Fruit fly (Drosophila melanogaster) whole organism, embryonic: ENCODE results near the gene Pax.

ENCODE experiments used
- Asciz ChIP-seq: fragments of 200-800 bp; sonication (Bioruptor generic); optimal IDR thresholded peaks from 2 replicates; lab custom pipeline; 2017; ENCODE audit warnings: missing biosample characterization, mild to moderate bottlenecking, missing genetic modification characterization, missing genetic modification reagents
- BEAF-32 ChIP-seq: fragments of 200-800 bp; sonication (Bioruptor generic); optimal IDR thresholded peaks from 3 replicates; lab custom pipeline; 2017; ENCODE audit warnings: missing biosample characterization, missing genetic modification characterization, mild to moderate bottlenecking, moderate library complexity, missing genetic modification reagents
- CG10274 ChIP-seq: fragments of 200-800 bp; sonication (Bioruptor generic); optimal IDR thresholded peaks from 3 replicates; lab custom pipeline; 2017; ENCODE audit warnings: missing biosample characterization, mild to moderate bottlenecking, missing genetic modification characterization
- CG10431 ChIP-seq: fragments of 200-800 bp; sonication (Bioruptor generic); optimal IDR thresholded peaks from 3 replicates; lab custom pipeline; 2018; ENCODE audit warnings: missing biosample characterization, mild to moderate bottlenecking, missing genetic modification characterization
- CG10654 ChIP-seq: fragments of 200-800 bp; sonication (Bioruptor generic); optimal IDR thresholded peaks from 2 replicates; lab custom pipeline; 2016; ENCODE audit warnings: missing biosample characterization, missing genetic modification characterization
- CG12391 ChIP-seq: fragments of 200-800 bp; sonication (Bioruptor generic); optimal IDR thresholded peaks from 3 replicates; lab custom pipeline; 2018; ENCODE audit warnings: missing biosample characterization, mild to moderate bottlenecking, missing genetic modification characterization, moderate library complexity
- CG12769 ChIP-seq: fragments of 200-800 bp; sonication (Bioruptor generic); optimal IDR thresholded peaks from 2 replicates; lab custom pipeline; 2019; ENCODE audit warnings: missing biosample characterization, mild to moderate bottlenecking, missing genetic modification characterization, moderate library complexity
- CG13894 ChIP-seq: fragments of 200-800 bp; sonication (Bioruptor generic); optimal IDR thresholded peaks from 3 replicates; lab custom pipeline; 2018; ENCODE audit warnings: missing biosample characterization, mild to moderate bottlenecking, missing genetic modification characterization, moderate library complexity
- CG14014 ChIP-seq: fragments of 200-800 bp; sonication (Bioruptor generic); IDR thresholded peaks from 2 replicates; pipeline ENCODE4 v1.3.6; 2022; ENCODE audit warnings: missing biosample characterization, missing genetic modification characterization
- CG14860 ChIP-seq: fragments of 200-800 bp; sonication (Bioruptor generic); IDR thresholded peaks from 3 replicates; pipeline ENCODE4 v1.3.6; 2022; ENCODE audit warnings: missing biosample characterization, missing genetic modification characterization; ENCODE audit not compliant: partially characterized antibody
- CG2889 ChIP-seq: fragments of 200-800 bp; sonication (Bioruptor generic); IDR thresholded peaks from 3 replicates; pipeline ENCODE4 v1.3.6; 2022; ENCODE audit warnings: missing biosample characterization, missing genetic modification characterization
- CG31441 ChIP-seq: fragments of 200-800 bp; sonication (Bioruptor generic); IDR thresholded peaks from 2 replicates; pipeline ENCODE4 v1.3.6; 2022; ENCODE audit warnings: missing biosample characterization, missing genetic modification characterization
- CG42726 ChIP-seq: fragments of 200-800 bp; sonication (Bioruptor generic); IDR thresholded peaks from 2 replicates; pipeline ENCODE4 v1.3.6; 2022; ENCODE audit warnings: missing biosample characterization, missing genetic modification characterization; ENCODE audit not compliant: partially characterized antibody
- CG4404 ChIP-seq: fragments of 200-800 bp; sonication (Bioruptor generic); IDR thresholded peaks from 2 replicates; pipeline ENCODE4 v1.3.6; 2022; ENCODE audit warnings: missing biosample characterization, missing genetic modification characterization
- CG8944 ChIP-seq: fragments of 200-800 bp; sonication (Bioruptor generic); optimal IDR thresholded peaks from 3 replicates; lab custom pipeline; 2016; ENCODE audit warnings: missing biosample characterization, missing genetic modification characterization
- CG9437 ChIP-seq: fragments of 200-800 bp; sonication (Bioruptor generic); optimal IDR thresholded peaks from 2 replicates; lab custom pipeline; 2018; ENCODE audit warnings: missing biosample characterization, mild to moderate bottlenecking, missing genetic modification characterization
- CoRest ChIP-seq: fragments of 200-800 bp; sonication (Bioruptor generic); optimal IDR thresholded peaks from 3 replicates; lab custom pipeline; 2018; ENCODE audit warnings: missing biosample characterization, mild to moderate bottlenecking, missing genetic modification characterization, moderate library complexity
- D19A ChIP-seq: fragments of 200-800 bp; optimal IDR thresholded peaks from 3 replicates; lab custom pipeline; 2019; ENCODE audit warnings: missing biosample characterization, mild to moderate bottlenecking, missing genetic modification characterization, moderate library complexity
- Dad ChIP-seq: fragments of 200-800 bp; sonication (Bioruptor generic); optimal IDR thresholded peaks from 3 replicates; lab custom pipeline; 2016; ENCODE audit warnings: missing biosample characterization, missing genetic modification characterization
- H2.0 ChIP-seq: fragments of 200-800 bp; sonication (Bioruptor generic); IDR thresholded peaks from 2 replicates; pipeline ENCODE4 v1.3.6; 2022; ENCODE audit warnings: missing biosample characterization, missing genetic modification characterization
- Hand ChIP-seq: fragments of 200-800 bp; sonication (Bioruptor generic); optimal IDR thresholded peaks from 2 replicates; lab custom pipeline; 2017; ENCODE audit warnings: mild to moderate bottlenecking, missing biosample characterization, missing genetic modification reagents, missing genetic modification characterization
- Hr39 ChIP-seq: fragments of >200 bp; optimal IDR thresholded peaks from 2 replicates; lab custom pipeline; 2017
- Lhr ChIP-seq: fragments of 200-800 bp; sonication (Bioruptor generic); optimal IDR thresholded peaks from 3 replicates; lab custom pipeline; 2017; ENCODE audit warnings: mild to moderate bottlenecking, missing biosample characterization, missing genetic modification reagents, missing genetic modification characterization
- Myb ChIP-seq: fragments of 200-800 bp; sonication (Bioruptor generic); optimal IDR thresholded peaks from 2 replicates; lab custom pipeline; 2016; ENCODE audit warnings: missing biosample characterization, missing genetic modification characterization
- Nf-YC ChIP-seq: fragments of 200-800 bp; optimal IDR thresholded peaks from 3 replicates; lab custom pipeline; 2019; ENCODE audit warnings: missing biosample characterization, mild to moderate bottlenecking, missing genetic modification characterization, moderate library complexity
- Ravus ChIP-seq: fragments of 200-800 bp; sonication (Bioruptor generic); IDR thresholded peaks from 2 replicates; pipeline ENCODE4 v1.3.6; 2022; ENCODE audit warnings: missing biosample characterization, missing genetic modification characterization
- Xbp1 ChIP-seq: fragments of 200-800 bp; sonication (Bioruptor generic); optimal IDR thresholded peaks from 3 replicates; lab custom pipeline; 2016; ENCODE audit warnings: missing biosample characterization, mild to moderate bottlenecking, missing genetic modification characterization
- ab ChIP-seq: fragments of 200-800 bp; sonication (Bioruptor generic); optimal IDR thresholded peaks from 2 replicates; lab custom pipeline; 2016; ENCODE audit warnings: missing biosample characterization, missing genetic modification characterization
- bbx ChIP-seq: fragments of 200-800 bp; sonication (Bioruptor generic); IDR thresholded peaks from 2 replicates; pipeline ENCODE4 v1.3.6; 2022; ENCODE audit warnings: missing biosample characterization, missing genetic modification characterization; ENCODE audit not compliant: partially characterized antibody
- caup ChIP-seq: fragments of 200-800 bp; sonication (Bioruptor generic); optimal IDR thresholded peaks from 3 replicates; lab custom pipeline; 2017; ENCODE audit warnings: missing biosample characterization, mild to moderate bottlenecking, missing genetic modification characterization, moderate library complexity; ENCODE audit not compliant: severe bottlenecking
- crc ChIP-seq: fragments of 200-800 bp; sonication (Bioruptor generic); optimal IDR thresholded peaks from 2 replicates; lab custom pipeline; 2016; ENCODE audit warnings: missing biosample characterization, missing genetic modification characterization
- dmrt99B ChIP-seq: fragments of 200-800 bp; sonication (Bioruptor generic); optimal IDR thresholded peaks from 2 replicates; lab custom pipeline; 2018; ENCODE audit warnings: missing biosample characterization, mild to moderate bottlenecking, missing genetic modification characterization, moderate library complexity
- ems ChIP-seq: fragments of 200-800 bp; sonication (Bioruptor generic); optimal IDR thresholded peaks from 3 replicates; lab custom pipeline; 2016; ENCODE audit warnings: missing biosample characterization, missing genetic modification characterization
- esg ChIP-seq: fragments of 200-800 bp; sonication (Bioruptor generic); conservative IDR thresholded peaks from 2 replicates; pipeline ENCODE4 v1.3.6; 2022; ENCODE audit warnings: missing biosample characterization, missing genetic modification characterization
- fd64A ChIP-seq: fragments of 200-800 bp; sonication (Bioruptor generic); optimal IDR thresholded peaks from 3 replicates; lab custom pipeline; 2018; ENCODE audit warnings: missing biosample characterization, mild to moderate bottlenecking, missing genetic modification characterization
- insv ChIP-seq, 2 experiments: fragments of 200-800 bp; sonication (Bioruptor generic); optimal IDR thresholded peaks; 3 replicates each; lab custom pipeline; 2016 to 2018; ENCODE audit warnings: missing biosample characterization in 2 of 2, missing genetic modification characterization in 2 of 2
- jigr1 ChIP-seq: fragments of 200-800 bp; sonication (Bioruptor generic); IDR thresholded peaks from 3 replicates; pipeline ENCODE4 v1.3.6; 2022; ENCODE audit warnings: missing biosample characterization, missing genetic modification characterization
- kah ChIP-seq: fragments of 200-800 bp; sonication (Bioruptor generic); optimal IDR thresholded peaks from 2 replicates; lab custom pipeline; 2018; ENCODE audit warnings: missing biosample characterization, mild to moderate bottlenecking, missing genetic modification characterization
- pita ChIP-seq: fragments of 200-800 bp; sonication (Bioruptor generic); optimal IDR thresholded peaks from 2 replicates; lab custom pipeline; 2017; ENCODE audit warnings: missing biosample characterization, mild to moderate bottlenecking, missing genetic modification characterization
- pnt ChIP-seq: fragments of 200-800 bp; sonication (Bioruptor generic); optimal IDR thresholded peaks from 3 replicates; lab custom pipeline; 2016; ENCODE audit warnings: missing biosample characterization, missing genetic modification characterization
- pum ChIP-seq: fragments of 200-800 bp; sonication (Bioruptor generic); optimal IDR thresholded peaks from 2 replicates; lab custom pipeline; 2016; ENCODE audit warnings: missing biosample characterization, missing genetic modification characterization
- ro ChIP-seq: fragments of 200-800 bp; sonication (Bioruptor generic); IDR thresholded peaks from 2 replicates; pipeline ENCODE4 v1.3.6; 2022; ENCODE audit warnings: missing biosample characterization, missing genetic modification characterization
- sisA ChIP-seq: fragments of 200-800 bp; sonication (Bioruptor generic); IDR thresholded peaks from 2 replicates; pipeline ENCODE4 v1.3.6; 2022; ENCODE audit warnings: missing biosample characterization, missing genetic modification characterization
- sr ChIP-seq: fragments of 200-800 bp; sonication (Bioruptor generic); IDR thresholded peaks from 3 replicates; pipeline ENCODE4 v1.3.6; 2022; ENCODE audit warnings: missing biosample characterization, missing genetic modification characterization
- tap ChIP-seq: fragments of 200-800 bp; optimal IDR thresholded peaks from 3 replicates; lab custom pipeline; 2019; ENCODE audit warnings: missing biosample characterization, mild to moderate bottlenecking, missing genetic modification characterization, moderate library complexity
- tna ChIP-seq: fragments of 200-800 bp; sonication (Bioruptor generic); IDR thresholded peaks from 2 replicates; pipeline ENCODE4 v1.3.6; 2022; ENCODE audit warnings: missing biosample characterization, missing genetic modification characterization; ENCODE audit not compliant: partially characterized antibody
- trem ChIP-seq: fragments of 200-800 bp; optimal IDR thresholded peaks from 3 replicates; lab custom pipeline; 2019; ENCODE audit warnings: missing biosample characterization, mild to moderate bottlenecking, missing genetic modification characterization, moderate library complexity
- trh ChIP-seq: fragments of 200-800 bp; sonication (Bioruptor generic); optimal IDR thresholded peaks from 2 replicates; lab custom pipeline; 2016; ENCODE audit warnings: missing biosample characterization, missing genetic modification characterization
- yki ChIP-seq: fragments of >200 bp; optimal IDR thresholded peaks from 3 replicates; lab custom pipeline; 2018
- z ChIP-seq: fragments of 200-800 bp; sonication (Bioruptor generic); IDR thresholded peaks from 3 replicates; pipeline ENCODE4 v1.3.6; 2022; ENCODE audit warnings: missing biosample characterization, missing genetic modification characterization

Gene Pax

DNA sequence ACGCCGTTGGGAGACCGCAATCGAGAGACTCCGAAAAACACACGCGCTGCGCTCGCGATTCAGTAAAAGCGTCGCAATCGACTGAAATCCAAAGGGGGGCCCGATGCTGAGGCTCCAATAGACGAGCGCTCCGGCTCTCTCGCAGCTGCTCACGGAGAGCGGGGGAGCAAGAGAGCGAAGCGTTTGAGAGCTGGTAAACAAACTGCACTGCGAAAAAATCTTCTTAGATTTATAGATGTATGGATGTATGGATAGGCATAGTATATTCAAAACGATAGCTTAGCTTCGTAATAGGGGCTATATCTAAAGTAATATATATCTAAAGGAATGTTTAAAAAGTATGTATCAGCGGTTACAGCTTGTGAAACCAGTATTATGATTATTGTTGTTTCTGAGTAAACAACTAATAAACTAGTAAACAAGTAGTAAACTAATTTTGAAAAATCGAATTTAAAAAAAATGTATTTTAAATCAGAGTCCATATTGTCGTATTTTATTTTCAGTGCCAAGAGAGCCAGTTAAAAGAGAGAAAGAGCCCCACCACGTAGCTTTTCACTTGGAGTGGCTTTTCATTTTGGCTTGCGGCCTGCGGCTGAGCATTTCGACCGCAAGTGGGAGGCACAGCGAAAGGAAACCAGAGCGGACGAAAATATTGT lies 2.8 kb downstream of the Pax start, which contains the start of the genes Alp12 and CG13085 (continued):
- TF ChIP-seq CG4404 (GFP tag; lab: Robert Waterston, UW) (peak; percentile 88), pum (peak; percentile 94), ems (GFP tag; lab: Kevin White, UChicago) (peak; percentile 94), yki (lab: Kevin White, UChicago) (peak; percentile 80), fd64A (GFP tag; lab: Kevin White, UChicago) (peak; percentile 93), H2.0 (GFP tag; lab: Robert Waterston, UW) (peak; percentile 95), esg (peak; percentile 96), jigr1 (peak; percentile 96), Ravus (peak; percentile 88), BEAF-32 (GFP tag; lab: Kevin White, UChicago) (peak; percentile 30), tna (GFP tag; lab: Robert Waterston, UW) (peak; percentile 15; the same call in 1 of the 2 replicates), Lhr (GFP tag; lab: Kevin White, UChicago) (peak; percentile 95), CG10274 (GFP tag; lab: Kevin White, UChicago) (peak; percentile 89), bbx (GFP tag; lab: Robert Waterston, UW) (no peak), trh (GFP tag; lab: Kevin White, UChicago) (peak; percentile 91), CG14860 (no peak), Hand (GFP tag; lab: Kevin White, UChicago) (peak; percentile 99), CG14014 (GFP tag; lab: Robert Waterston, UW) (peak; percentile 95), tap (tag; lab: Kevin White, UChicago) (peak; percentile 98), CG9437 (GFP tag; lab: Kevin White, UChicago) (peak; percentile 96), caup (peak; percentile 97), ro (GFP tag; lab: Robert Waterston, UW) (peak; percentile 93), pita (GFP tag; lab: Kevin White, UChicago) (no peak), CG12769 (tag; lab: Kevin White, UChicago) (peak; percentile 86), Xbp1 (peak; percentile 98), crc (peak; percentile 89), Asciz (GFP tag; lab: Kevin White, UChicago) (peak; percentile 99), D19A (tag; lab: Kevin White, UChicago) (peak; percentile 96), CG12391 (tag; lab: Kevin White, UChicago) (peak; percentile 99), Hr39 (lab: Kevin White, UChicago) (no peak), trem (tag; lab: Kevin White, UChicago) (peak; percentile 95), CoRest (peak; percentile 99), CG42726 (GFP tag; lab: Robert Waterston, UW) (no peak), CG8944 (peak; percentile 87), CG31441 (GFP tag; lab: Robert Waterston, UW) (peak; percentile 96), CG2889 (peak; percentile 95), Myb (GFP tag; lab: Kevin White, UChicago) (peak; percentile 78), dmrt99B (tag; lab: Kevin White, UChicago) (peak; percentile 99), sisA (peak; percentile 95), CG10431 (GFP tag; lab: Kevin White, UChicago) (peak; percentile 96), Nf-YC (peak; percentile 95), sr (GFP tag; lab: Robert Waterston, UW) (peak; percentile 72; the same call in 1 of the 3 replicates), z (GFP tag; lab: Robert Waterston, UW) (peak; percentile 69; the same call in 2 of the 3 replicates), CG10654 (GFP tag; lab: Kevin White, UChicago) (peak; percentile 93), Dad (GFP tag; lab: Kevin White, UChicago) (peak; percentile 86), CG13894 (tag; lab: Kevin White, UChicago) (peak; percentile 97), kah (peak; percentile 93), pnt (GFP tag; lab: Kevin White, UChicago) (peak; percentile 93), insv (GFP tag; optimal IDR thresholded peaks at IDR 0.05; lab: Kevin White, UChicago) (peak; percentile 54 to 84), ab (peak; percentile 63)
